Worm (Caenorhabditis elegans): ENCODE data around the gene H40L08.3.

DNA sequence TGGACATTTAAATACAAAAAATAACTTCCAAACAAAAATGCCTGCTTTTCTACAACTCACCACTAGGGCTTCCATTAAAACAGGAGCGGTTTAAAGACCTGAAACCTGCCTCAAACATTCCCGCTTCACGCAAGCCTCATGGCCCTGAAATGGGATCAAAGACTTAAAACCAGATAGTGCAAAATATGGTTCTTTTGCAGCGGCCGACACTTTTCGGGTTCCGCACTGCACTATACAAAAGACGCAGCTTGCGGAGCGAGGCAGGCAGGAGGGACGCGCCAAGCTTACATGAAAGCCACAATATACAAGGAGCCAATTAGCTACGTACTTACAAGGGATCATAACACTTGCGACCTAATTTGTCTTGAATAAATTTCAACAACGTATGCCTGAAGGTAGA lies 2.4 kb downstream of the H40L08.3 start:
- TF ChIP-seq tbx-37 (GFP tag; conservative IDR thresholded peaks at IDR 0.05), result no peak
- TF ChIP-seq ama-1 (optimal IDR thresholded peaks at IDR 0.05), result no peak
- no peak for TF ChIP-seq ceh-36 (tag; optimal IDR thresholded peaks at IDR 0.05)

All from whole organism, early embryonic.